Fruit fly (Drosophila melanogaster) whole organism, embryonic: ENCODE measurements around the gene Cpr.

Source experiments
- Ada2b ChIP-seq: fragments of 200-800 bp; sonication (Bioruptor generic); IDR thresholded peaks from 2 replicates; pipeline ENCODE4 v1.3.6; 2022; ENCODE audit warnings: missing biosample characterization, missing genetic modification characterization
- Atf6 ChIP-seq: fragments of 200-800 bp; sonication (Bioruptor generic); IDR thresholded peaks from 2 replicates; pipeline ENCODE4 v1.3.6; 2022; ENCODE audit warnings: missing biosample characterization, missing genetic modification characterization
- Awh ChIP-seq: fragments of 200-800 bp; sonication (Bioruptor generic); IDR thresholded peaks from 2 replicates; pipeline ENCODE4, ENCODE4 v1.3.6; 2022; ENCODE audit warnings: missing biosample characterization, missing genetic modification characterization
- BtbVII ChIP-seq: fragments of 200-800 bp; sonication (Bioruptor generic); optimal IDR thresholded peaks from 3 replicates; lab custom pipeline; 2017; ENCODE audit warnings: missing biosample characterization, mild to moderate bottlenecking, missing genetic modification characterization
- CG1024 ChIP-seq: fragments of 200-800 bp; sonication (Bioruptor generic); IDR thresholded peaks from 2 replicates; pipeline ENCODE4 v1.3.6; 2022; ENCODE audit warnings: missing biosample characterization, missing genetic modification characterization
- CG10274 ChIP-seq: fragments of 200-800 bp; sonication (Bioruptor generic); optimal IDR thresholded peaks from 3 replicates; lab custom pipeline; 2017; ENCODE audit warnings: missing biosample characterization, mild to moderate bottlenecking, missing genetic modification characterization
- CG11696 ChIP-seq: fragments of 200-800 bp; sonication (Bioruptor generic); IDR thresholded peaks from 2 replicates; pipeline ENCODE4 v1.3.6; 2022; ENCODE audit warnings: missing biosample characterization, missing genetic modification characterization
- CG13123 ChIP-seq: fragments of 200-800 bp; sonication (Bioruptor generic); optimal IDR thresholded peaks from 2 replicates; lab custom pipeline; 2016; ENCODE audit warnings: missing biosample characterization, missing genetic modification characterization
- CG14667 ChIP-seq: fragments of 200-800 bp; sonication (Bioruptor generic); IDR thresholded peaks from 2 replicates; pipeline ENCODE4 v1.3.6; 2022; ENCODE audit warnings: missing biosample characterization, missing genetic modification characterization
- CG1602 ChIP-seq: fragments of 200-800 bp; sonication (Bioruptor generic); optimal IDR thresholded peaks from 3 replicates; lab custom pipeline; 2016; ENCODE audit warnings: missing biosample characterization, missing genetic modification characterization
- CG16863 ChIP-seq: fragments of 200-800 bp; sonication (Bioruptor generic); optimal IDR thresholded peaks from 3 replicates; lab custom pipeline; 2016; ENCODE audit warnings: missing biosample characterization, missing genetic modification characterization
- CG17829 ChIP-seq: fragments of 200-800 bp; optimal IDR thresholded peaks from 2 replicates; lab custom pipeline; 2019; ENCODE audit warnings: missing biosample characterization, mild to moderate bottlenecking, missing genetic modification characterization, moderate library complexity
- CG4854 ChIP-seq: fragments of 200-800 bp; sonication (Bioruptor generic); optimal IDR thresholded peaks from 2 replicates; lab custom pipeline; 2016; ENCODE audit warnings: missing biosample characterization, missing genetic modification characterization, inconsistent platforms
- CG6175 ChIP-seq: fragments of 200-800 bp; sonication (Bioruptor generic); IDR thresholded peaks from 3 replicates; pipeline ENCODE4 v1.3.6; 2022; ENCODE audit warnings: missing biosample characterization, missing genetic modification characterization
- CG6689 ChIP-seq: fragments of 200-800 bp; sonication (Bioruptor generic); IDR thresholded peaks from 2 replicates; pipeline ENCODE4 v1.3.6; 2022; ENCODE audit warnings: missing biosample characterization, missing genetic modification characterization
- CG7372 ChIP-seq: fragments of 200-800 bp; sonication (Bioruptor generic); IDR thresholded peaks from 2 replicates; pipeline ENCODE4 v1.3.6; 2022; ENCODE audit warnings: missing biosample characterization, missing genetic modification characterization
- Dad ChIP-seq: fragments of 200-800 bp; sonication (Bioruptor generic); optimal IDR thresholded peaks from 3 replicates; lab custom pipeline; 2016; ENCODE audit warnings: missing biosample characterization, missing genetic modification characterization
- Dref ChIP-seq: fragments of 200-800 bp; sonication (Bioruptor generic); IDR thresholded peaks from 2 replicates; pipeline ENCODE4 v1.3.6; 2022; ENCODE audit warnings: missing biosample characterization, missing genetic modification characterization
- Fer3 ChIP-seq: fragments of 200-800 bp; sonication (Bioruptor generic); optimal IDR thresholded peaks from 2 replicates; lab custom pipeline; 2018; ENCODE audit warnings: missing biosample characterization, mild to moderate bottlenecking, missing genetic modification characterization, moderate library complexity
- GATAe ChIP-seq: fragments of 200-800 bp; sonication (Bioruptor generic); conservative IDR thresholded peaks from 2 replicates; pipeline ENCODE4 v1.3.6; 2022; ENCODE audit warnings: missing biosample characterization, missing genetic modification characterization
- HLH3B ChIP-seq: fragments of 200-800 bp; sonication (Bioruptor generic); IDR thresholded peaks from 2 replicates; pipeline ENCODE4 v1.3.6; 2022; ENCODE audit warnings: missing biosample characterization, missing genetic modification characterization
- Hey ChIP-seq: fragments of 200-800 bp; sonication (Bioruptor generic); optimal IDR thresholded peaks from 3 replicates; lab custom pipeline; 2018; ENCODE audit warnings: missing biosample characterization, mild to moderate bottlenecking, missing genetic modification characterization
- Hsf ChIP-seq: fragments of 200-800 bp; sonication (Bioruptor generic); optimal IDR thresholded peaks from 3 replicates; lab custom pipeline; 2016; ENCODE audit warnings: missing biosample characterization, missing genetic modification characterization
- MTF-1 ChIP-seq: fragments of 200-800 bp; sonication (Bioruptor generic); optimal IDR thresholded peaks from 2 replicates; lab custom pipeline; 2018; ENCODE audit warnings: missing biosample characterization, mild to moderate bottlenecking, missing genetic modification characterization, borderline replicate concordance
- Scr ChIP-seq: fragments of 200-800 bp; sonication (Bioruptor generic); IDR thresholded peaks from 2 replicates; pipeline ENCODE4 v1.3.6; 2022; ENCODE audit warnings: missing biosample characterization, missing genetic modification characterization; ENCODE audit not compliant: partially characterized antibody
- Sry-δ ChIP-seq: fragments of 200-800 bp; sonication (Bioruptor generic); optimal IDR thresholded peaks from 2 replicates; lab custom pipeline; 2016; ENCODE audit warnings: missing biosample characterization, missing genetic modification characterization
- Trl ChIP-seq, 3 experiments: fragments of >200 bp in 2 of 3; fragments of 200-800 bp in 1 of 3; sonication (Bioruptor generic) in 1 of 3; optimal IDR thresholded peaks; 2 replicates in 1 of 3; 3 replicates in 2 of 3; lab custom pipeline; 2016 to 2017; ENCODE audit warnings: missing biosample characterization in 1 of 3, missing genetic modification characterization in 1 of 3
- ash1 ChIP-seq: fragments of 200-800 bp; sonication (Bioruptor generic); optimal IDR thresholded peaks from 2 replicates; lab custom pipeline; 2018; ENCODE audit warnings: missing biosample characterization, mild to moderate bottlenecking, missing genetic modification characterization
- esg ChIP-seq: fragments of 200-800 bp; sonication (Bioruptor generic); conservative IDR thresholded peaks from 2 replicates; pipeline ENCODE4 v1.3.6; 2022; ENCODE audit warnings: missing biosample characterization, missing genetic modification characterization
- eve ChIP-seq, 2 experiments: fragments of >200 bp; optimal IDR thresholded peaks; 2 replicates each; lab custom pipeline; 2017; ENCODE audit warnings: missing biosample characterization in 2 of 2, missing genetic modification characterization in 2 of 2
- gce ChIP-seq: fragments of 200-800 bp; sonication (Bioruptor generic); IDR thresholded peaks from 3 replicates; pipeline ENCODE4 v1.3.6; 2022; ENCODE audit warnings: missing biosample characterization, missing genetic modification characterization
- gsb ChIP-seq: fragments of 200-800 bp; sonication (Bioruptor generic); IDR thresholded peaks from 2 replicates; pipeline ENCODE4 v1.3.6; 2022; ENCODE audit warnings: missing biosample characterization, missing genetic modification characterization
- hbn ChIP-seq: fragments of 200-800 bp; sonication (Bioruptor generic); IDR thresholded peaks from 2 replicates; pipeline ENCODE4 v1.3.6; 2022; ENCODE audit warnings: missing biosample characterization, missing genetic modification characterization; ENCODE audit not compliant: partially characterized antibody
- ind ChIP-seq: fragments of 200-800 bp; sonication (Bioruptor generic); optimal IDR thresholded peaks from 3 replicates; lab custom pipeline; 2016; ENCODE audit warnings: missing biosample characterization, missing genetic modification characterization
- kah ChIP-seq: fragments of 200-800 bp; sonication (Bioruptor generic); optimal IDR thresholded peaks from 2 replicates; lab custom pipeline; 2018; ENCODE audit warnings: missing biosample characterization, mild to moderate bottlenecking, missing genetic modification characterization
- klu ChIP-seq: fragments of 200-800 bp; sonication (Bioruptor generic); IDR thresholded peaks from 2 replicates; pipeline ENCODE4 v1.3.6; 2022; ENCODE audit warnings: missing biosample characterization, missing genetic modification characterization
- kni ChIP-seq: fragments of 200-800 bp; sonication (Bioruptor generic); optimal IDR thresholded peaks from 3 replicates; lab custom pipeline; 2017; ENCODE audit warnings: mild to moderate bottlenecking, missing biosample characterization, missing genetic modification reagents, missing genetic modification characterization
- nerfin-2 ChIP-seq: fragments of 200-800 bp; sonication (Bioruptor generic); IDR thresholded peaks from 2 replicates; pipeline ENCODE4 v1.3.6; 2022; ENCODE audit warnings: missing biosample characterization, missing genetic modification characterization; ENCODE audit not compliant: partially characterized antibody
- p53 ChIP-seq: fragments of 200-800 bp; sonication (Bioruptor generic); optimal IDR thresholded peaks from 2 replicates; lab custom pipeline; 2016; ENCODE audit warnings: missing biosample characterization, missing genetic modification characterization
- pb ChIP-seq: fragments of 200-800 bp; sonication (Bioruptor generic); optimal IDR thresholded peaks from 3 replicates; lab custom pipeline; 2016; ENCODE audit warnings: missing biosample characterization, missing genetic modification characterization
- phol ChIP-seq: fragments of 200-800 bp; sonication (Bioruptor generic); optimal IDR thresholded peaks from 3 replicates; lab custom pipeline; 2018; ENCODE audit warnings: missing biosample characterization, mild to moderate bottlenecking, missing genetic modification characterization, moderate library complexity
- pnt ChIP-seq: fragments of 200-800 bp; sonication (Bioruptor generic); optimal IDR thresholded peaks from 3 replicates; lab custom pipeline; 2016; ENCODE audit warnings: missing biosample characterization, missing genetic modification characterization
- prd ChIP-seq, 3 experiments: fragments of >200 bp in 2 of 3; fragments of 200-800 bp in 1 of 3; sonication (Bioruptor generic) in 1 of 3; optimal IDR thresholded peaks in 2 of 3; IDR thresholded peaks in 1 of 3; 2 replicates in 2 of 3; 3 replicates in 1 of 3; pipeline versions ENCODE4 v1.3.6 to Lab custom; 2017 to 2022; ENCODE audit warnings: missing biosample characterization in 1 of 3, missing genetic modification characterization in 1 of 3
- row ChIP-seq: fragments of 200-800 bp; sonication (Bioruptor generic); IDR thresholded peaks from 3 replicates; pipeline ENCODE4 v1.3.6; 2022; ENCODE audit warnings: missing biosample characterization, missing genetic modification characterization
- schlank ChIP-seq: fragments of 200-800 bp; sonication (Bioruptor generic); optimal IDR thresholded peaks from 2 replicates; lab custom pipeline; 2018; ENCODE audit warnings: missing biosample characterization, mild to moderate bottlenecking, missing genetic modification characterization
- scrt ChIP-seq: fragments of 200-800 bp; sonication (Bioruptor generic); optimal IDR thresholded peaks from 2 replicates; lab custom pipeline; 2018; ENCODE audit warnings: missing biosample characterization, mild to moderate bottlenecking, missing genetic modification characterization, moderate library complexity
- sna ChIP-seq: fragments of 200-800 bp; sonication (Bioruptor generic); IDR thresholded peaks from 2 replicates; pipeline ENCODE4 v1.3.6; 2022; ENCODE audit warnings: missing biosample characterization, missing genetic modification characterization; ENCODE audit not compliant: partially characterized antibody
- trem ChIP-seq: fragments of 200-800 bp; optimal IDR thresholded peaks from 3 replicates; lab custom pipeline; 2019; ENCODE audit warnings: missing biosample characterization, mild to moderate bottlenecking, missing genetic modification characterization, moderate library complexity
- unc-4 ChIP-seq: fragments of 200-800 bp; sonication (Bioruptor generic); IDR thresholded peaks from 2 replicates; pipeline ENCODE4 v1.3.6; 2022; ENCODE audit warnings: missing biosample characterization, missing genetic modification characterization; ENCODE audit not compliant: partially characterized antibody
- vnd ChIP-seq: fragments of 200-800 bp; sonication (Bioruptor generic); IDR thresholded peaks from 3 replicates; pipeline ENCODE4 v1.3.6; 2022; ENCODE audit warnings: missing biosample characterization, missing genetic modification characterization; ENCODE audit not compliant: partially characterized antibody

The Cpr gene

dm6 chr2L:6306895-6307294 lies 31.7 kb upstream of the Cpr start:
- no peak for TF ChIP-seq Hey (tag; lab: Kevin White, UChicago)
- TF ChIP-seq gsb (GFP tag; lab: Robert Waterston, UW) = no peak
- TF ChIP-seq Dad (GFP tag; lab: Kevin White, UChicago) = no peak
- TF ChIP-seq Dref (GFP tag; lab: Robert Waterston, UW) = no peak
- TF ChIP-seq Trl (optimal IDR thresholded peaks at IDR 0.05; lab: Kevin White, UChicago) = no peak
- no peak for TF ChIP-seq Trl (GFP tag; optimal IDR thresholded peaks at IDR 0.05; lab: Kevin White, UChicago)
- TF ChIP-seq gce = no peak
- no peak for TF ChIP-seq prd (optimal IDR thresholded peaks at IDR 0.05; lab: Kevin White, UChicago)
- peak; percentile 41; the same call in 1 of the 3 replicates for TF ChIP-seq prd (GFP tag; IDR thresholded peaks at IDR 0.05; lab: Robert Waterston, UW)
- no peak for TF ChIP-seq ash1 (GFP tag; lab: Kevin White, UChicago)
- TF ChIP-seq kni = no peak
- TF ChIP-seq Fer3 (tag; lab: Kevin White, UChicago) = no peak
- no peak for TF ChIP-seq CG1024 (GFP tag; lab: Robert Waterston, UW)
- no peak for TF ChIP-seq CG4854 (GFP tag; lab: Kevin White, UChicago)
- no peak for TF ChIP-seq CG17829 (tag; lab: Kevin White, UChicago)
- TF ChIP-seq Awh (GFP tag; lab: Robert Waterston, UW) = no peak
- no peak for TF ChIP-seq CG1602 (GFP tag; lab: Kevin White, UChicago)
- TF ChIP-seq schlank = no peak
- TF ChIP-seq sna = no peak
- peak; percentile 15 for TF ChIP-seq ind
- TF ChIP-seq row (GFP tag; lab: Robert Waterston, UW) = peak; percentile 43; the same call in 1 of the 3 replicates
- no peak for TF ChIP-seq scrt (GFP tag; lab: Kevin White, UChicago)
- no peak for TF ChIP-seq CG16863 (GFP tag; lab: Kevin White, UChicago)
- TF ChIP-seq vnd (GFP tag; lab: Robert Waterston, UW) = no peak
- TF ChIP-seq phol (tag; lab: Kevin White, UChicago) = peak; percentile 23
- TF ChIP-seq trem (tag; lab: Kevin White, UChicago) = no peak
- no peak for TF ChIP-seq CG6175
- TF ChIP-seq GATAe (GFP tag; lab: Robert Waterston, UW) = no peak
- TF ChIP-seq pnt = peak; percentile 11
- no peak for TF ChIP-seq CG7372 (GFP tag; lab: Robert Waterston, UW)
- no peak for TF ChIP-seq nerfin-2
- TF ChIP-seq MTF-1 (GFP tag; lab: Kevin White, UChicago) = no peak
- no peak for TF ChIP-seq kah (GFP tag; lab: Kevin White, UChicago)
- TF ChIP-seq Sry-δ = no peak
- peak in 1 of 2 experiments; percentile 33 for TF ChIP-seq eve (GFP tag; optimal IDR thresholded peaks at IDR 0.05; lab: Kevin White, UChicago)
- no peak for TF ChIP-seq hbn
- 0 out of 2 replicates have a peak, but pooled peaks have one; percentile 15 for TF ChIP-seq CG6689 (GFP tag; lab: Robert Waterston, UW)
- TF ChIP-seq Ada2b (GFP tag; lab: Robert Waterston, UW) = 0 out of 2 replicates have a peak, but pooled peaks have one; percentile 19
- TF ChIP-seq CG13123 (GFP tag; lab: Kevin White, UChicago) = no peak
- 0 out of 2 replicates have a peak, but pooled peaks have one; percentile 22 for TF ChIP-seq esg (GFP tag; lab: Robert Waterston, UW)
- no peak for TF ChIP-seq pb
- no peak for TF ChIP-seq p53
- TF ChIP-seq CG10274 = no peak
- no peak for TF ChIP-seq Atf6
- no peak for TF ChIP-seq klu (GFP tag; lab: Robert Waterston, UW)
- TF ChIP-seq CG11696 (GFP tag; lab: Robert Waterston, UW) = no peak
- TF ChIP-seq Scr (GFP tag; lab: Robert Waterston, UW) = no peak
- no peak for TF ChIP-seq Hsf (GFP tag; lab: Kevin White, UChicago)
- no peak for TF ChIP-seq BtbVII (GFP tag; lab: Kevin White, UChicago)
- TF ChIP-seq CG14667 (GFP tag; lab: Robert Waterston, UW) = peak; percentile 10; the same call in 1 of the 2 replicates
- peak; percentile 41 for TF ChIP-seq HLH3B (GFP tag; lab: Robert Waterston, UW)
- TF ChIP-seq unc-4 (GFP tag; lab: Robert Waterston, UW) = no peak
